Worm (Caenorhabditis elegans): ENCODE data around the gene T01C8.2.
A peak's percentile ranks its signal among the peaks of the same experiment; 100 is the strongest.

T01C8.2 gene

DNA sequence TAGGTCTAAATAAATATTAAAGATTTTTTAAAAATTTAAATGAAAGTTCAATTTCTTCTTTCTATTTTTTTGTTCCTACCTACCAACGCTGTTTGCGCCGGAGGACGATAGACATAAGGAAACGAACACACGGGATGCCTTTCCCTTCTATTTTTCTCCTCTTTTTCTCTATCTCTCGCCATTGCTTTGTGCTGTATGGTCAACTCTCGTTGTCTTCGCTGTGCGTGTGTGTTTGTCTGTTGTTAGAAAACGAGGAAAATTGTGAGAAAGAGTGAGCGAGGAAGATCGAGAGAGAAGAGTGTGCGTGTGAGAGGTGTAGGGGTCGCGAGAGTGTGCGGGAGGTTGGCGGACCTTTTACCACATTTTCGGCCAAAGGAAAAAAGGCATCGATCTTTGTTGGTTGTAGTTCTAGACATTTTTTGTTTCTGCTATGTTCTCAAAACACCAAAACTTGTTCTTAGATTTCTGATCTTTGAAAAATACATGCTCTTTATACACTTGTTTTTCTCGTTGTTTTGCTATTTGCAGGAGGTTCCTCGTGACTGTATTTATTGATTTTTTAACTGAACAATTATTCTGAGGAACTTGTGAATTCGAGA lies 12.9 kb downstream of the T01C8.2 start (continued):
- TF ChIP-seq zfh-2 (GFP tag; conservative IDR thresholded peaks at IDR 0.05): peak; percentile 76; the same call in 1 of the 2 replicates
- TF ChIP-seq nhr-90 (tag; optimal IDR thresholded peaks at IDR 0.05): no peak
- no peak for TF ChIP-seq Y95B8A.8 (GFP tag; IDR thresholded peaks at IDR 0.05)
- TF ChIP-seq C17E4.6 (GFP tag; IDR thresholded peaks at IDR 0.05): no peak
- peak; percentile 34; the same call in 1 of the 2 replicates for TF ChIP-seq rcor-1 (GFP tag; IDR thresholded peaks at IDR 0.05)
- TF ChIP-seq lin-35 (GFP tag; optimal IDR thresholded peaks at IDR 0.05): peak in 1 of 3 experiments; percentile 13
- no peak for TF ChIP-seq snpc-1.3 (tag; optimal IDR thresholded peaks at IDR 0.05; ENCODE audit: insufficient read depth)

DNA sequence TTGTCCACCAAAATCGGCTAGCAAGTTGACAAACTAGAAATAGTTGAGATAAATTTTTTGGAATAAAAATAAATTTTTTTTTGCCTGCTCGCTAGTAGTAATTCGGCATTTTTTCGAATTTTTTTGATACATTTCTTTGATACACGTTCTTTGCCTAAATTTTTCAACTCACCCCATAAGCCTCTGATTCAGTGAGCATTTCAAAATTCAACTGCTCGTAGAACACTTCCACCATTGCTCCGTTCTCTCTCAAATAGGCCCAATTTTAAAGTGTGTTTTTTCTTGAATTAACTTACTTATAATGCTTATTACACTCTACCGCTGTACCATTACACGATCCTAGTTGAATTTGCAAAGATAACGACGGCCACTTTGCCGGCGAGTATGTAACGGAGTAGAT lies 17.3 kb downstream of the T01C8.2 start:
- TF ChIP-seq atf-7 (tag; optimal IDR thresholded peaks at IDR 0.05) (no peak), zim-3 (tag; optimal IDR thresholded peaks at IDR 0.05) (peak; percentile 35)

DNA sequence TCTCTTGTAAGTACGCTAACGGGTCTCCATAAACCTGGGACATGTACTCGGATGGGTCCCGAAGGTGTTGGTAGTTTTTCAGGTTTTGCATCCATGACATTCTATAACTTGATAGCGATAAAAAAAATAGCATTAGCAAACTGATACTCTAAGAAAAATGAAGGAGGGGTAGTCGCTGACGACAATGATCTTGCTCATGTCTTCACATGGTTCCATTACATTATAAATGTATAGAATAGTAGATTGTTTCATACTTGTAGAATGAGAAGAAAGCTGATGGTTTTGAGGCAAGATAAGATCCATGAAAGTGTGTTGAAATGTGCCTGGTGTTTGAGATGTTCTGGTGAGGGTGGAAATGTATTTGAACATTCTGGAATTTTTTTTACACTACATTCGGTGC lies 20.8 kb downstream of the T01C8.2 start, which contains the start of gene mec-4:
TSS of gene mec-4 (minus strand) at position 101 of the 400 bp plus-strand sequence.
- no peak for TF ChIP-seq madf-3 (GFP tag; IDR thresholded peaks at IDR 0.05)
- no peak for TF ChIP-seq ccch-3 (GFP tag; optimal IDR thresholded peaks at IDR 0.05)
- TF ChIP-seq C17E4.6 (GFP tag; IDR thresholded peaks at IDR 0.05): no peak
- TF ChIP-seq madf-8 (GFP tag; conservative IDR thresholded peaks at IDR 0.05): no peak
- no peak for TF ChIP-seq madf-6 (GFP tag; IDR thresholded peaks at IDR 0.05)

DNA sequence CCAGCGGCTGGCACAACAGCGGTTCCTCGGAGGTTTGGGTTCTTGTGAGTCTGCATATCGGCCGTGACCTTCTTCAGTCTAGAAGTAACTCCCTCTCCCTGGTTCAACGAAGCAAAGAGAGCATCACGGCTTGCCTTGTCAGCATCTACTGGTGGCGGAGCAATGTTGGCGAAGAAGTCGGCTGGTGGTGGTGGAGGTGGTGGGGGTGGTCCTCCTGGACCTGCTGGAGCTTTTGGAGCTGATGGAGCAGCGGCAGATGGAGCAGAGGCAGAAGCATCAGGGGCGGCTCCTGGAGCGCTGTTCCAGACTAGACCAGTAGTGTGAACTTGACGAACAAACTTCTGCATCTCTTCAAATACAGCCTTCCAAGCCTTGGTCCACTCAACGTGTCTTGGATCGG lies 22.3 kb downstream of the T01C8.2 start:
- TF ChIP-seq ztf-3 (GFP tag; optimal IDR thresholded peaks at IDR 0.05) (no peak), zfh-2 (GFP tag; conservative IDR thresholded peaks at IDR 0.05) (peak; percentile 92), egrh-3 (GFP tag; IDR thresholded peaks at IDR 0.05) (peak; percentile 90), F22D6.2 (tag; optimal IDR thresholded peaks at IDR 0.05) (no peak), mcd-1 (GFP tag; IDR thresholded peaks at IDR 0.05) (peak; percentile 18; the same call in 1 of the 2 replicates)

DNA sequence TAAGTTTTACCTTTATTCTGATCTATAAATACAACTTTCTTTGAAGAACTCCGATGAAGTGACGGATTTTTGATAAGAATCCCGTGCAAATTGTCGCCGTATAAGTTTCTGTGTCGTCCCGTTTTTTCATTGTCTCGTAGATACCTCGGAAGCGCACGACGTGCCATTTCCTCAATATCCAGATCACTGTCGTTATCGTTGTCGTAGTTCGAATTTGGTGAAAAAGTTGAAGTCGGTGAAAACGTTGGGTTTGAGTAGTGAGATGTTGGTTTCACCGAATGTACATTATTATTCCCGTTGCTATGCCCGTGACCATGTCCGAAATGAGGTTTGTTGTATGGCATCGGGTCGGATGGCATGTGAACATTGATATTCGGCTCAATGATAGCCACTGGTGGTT lies 23.5 kb downstream of the T01C8.2 start:
- no peak for TF ChIP-seq F55B11.4 (tag; optimal IDR thresholded peaks at IDR 0.05; ENCODE audit: borderline replicate concordance, insufficient read depth)
- no peak for TF ChIP-seq Y53G8AR.9 (GFP tag; conservative IDR thresholded peaks at IDR 0.05)
- no peak for TF ChIP-seq ztf-28 (GFP tag; IDR thresholded peaks at IDR 0.05)
- TF ChIP-seq mel-28 (tag; optimal IDR thresholded peaks at IDR 0.05; ENCODE audit: borderline replicate concordance): no peak
- no peak for TF ChIP-seq lin-26 (GFP tag; IDR thresholded peaks at IDR 0.05)
- no peak for TF ChIP-seq lag-1 (GFP tag; IDR thresholded peaks at IDR 0.05)
- no peak for TF ChIP-seq Y67H2A.10 (GFP tag; conservative IDR thresholded peaks at IDR 0.05)
- TF ChIP-seq pbrm-1 (GFP tag; IDR thresholded peaks at IDR 0.05): no peak
- no peak for TF ChIP-seq mes-4 (tag; optimal IDR thresholded peaks at IDR 0.05)
- TF ChIP-seq ztf-6 (GFP tag; IDR thresholded peaks at IDR 0.05): no peak
- no peak for TF ChIP-seq ceh-27 (GFP tag; optimal IDR thresholded peaks at IDR 0.05)
- no peak for TF ChIP-seq B0019.2 (GFP tag; conservative IDR thresholded peaks at IDR 0.05)
- no peak for TF ChIP-seq xnd-1 (tag; optimal IDR thresholded peaks at IDR 0.05)
- TF ChIP-seq B0035.1 (tag; optimal IDR thresholded peaks at IDR 0.05): no peak
- no peak for TF ChIP-seq hsf-1 (GFP tag; IDR thresholded peaks at IDR 0.05)
- no peak for TF ChIP-seq cebp-2 (GFP tag; IDR thresholded peaks at IDR 0.05)
- TF ChIP-seq Y53F4B.3 (GFP tag; IDR thresholded peaks at IDR 0.05): no peak
